Worm (Caenorhabditis elegans): ENCODE data around the gene col-152.

- no peak for TF ChIP-seq R02D3.7 (tag; optimal IDR thresholded peaks at IDR 0.05)
- no peak for TF ChIP-seq ceh-82 (tag; optimal IDR thresholded peaks at IDR 0.05)
- TF ChIP-seq ceh-9 (tag; optimal IDR thresholded peaks at IDR 0.05): no peak
- TF ChIP-seq nhr-25 (tag; optimal IDR thresholded peaks at IDR 0.05): no peak
Observed at ce11 chrV:10528500-10528899, 32.2 kb upstream of the col-152 start, which contains the start of gene F25D1.3.
